Worm (Caenorhabditis elegans) whole organism, L4/young adult: Measurements from ENCODE around the gene F41G3.6.

Experiments
- dao-5 ChIP-seq: sonication (generic microtip); optimal IDR thresholded peaks from 2 replicates; lab custom pipeline; 2016; ENCODE audit warnings: missing genotype, missing genetic modification characterization, moderate library complexity, missing compliant biosample characterization
- him-1 ChIP-seq: sonication (generic microtip); optimal IDR thresholded peaks from 2 replicates; lab custom pipeline; 2016; ENCODE audit warnings: missing genotype, missing genetic modification reagents, missing genetic modification characterization, missing compliant biosample characterization

- TF ChIP-seq him-1 (no peak), dao-5 (no peak)
These were observed 35.0 kb upstream of the F41G3.6 start for ce11 chrII:6707496-6708260.
